Worm (Caenorhabditis elegans) whole organism, late embryonic: ENCODE measurements around the gene inx-5.
A peak's percentile ranks its signal among the peaks of the same experiment; 100 is the strongest.

Experiments used
- C08G9.2 ChIP-seq: sonication (generic microtip); optimal IDR thresholded peaks from 2 replicates; lab custom pipeline; 2016; ENCODE audit warnings: mild to moderate bottlenecking, missing genetic modification characterization, moderate library complexity, missing compliant biosample characterization
- F13H6.1 ChIP-seq: sonication (generic microtip); optimal IDR thresholded peaks from 2 replicates; lab custom pipeline; 2016; ENCODE audit warnings: missing genetic modification characterization, missing compliant biosample characterization
- K09A11.1 ChIP-seq: sonication (generic microtip); optimal IDR thresholded peaks from 2 replicates; lab custom pipeline; 2017; ENCODE audit warnings: antibody characterized with exemption, mild to moderate bottlenecking, missing genetic modification characterization, missing compliant biosample characterization; ENCODE audit not compliant: insufficient read depth
- T23F11.4 ChIP-seq: fragments of 200-800 bp; sonication (Bioruptor generic); optimal IDR thresholded peaks from 2 replicates; lab custom pipeline; 2018; ENCODE audit warnings: mild to moderate bottlenecking, missing genetic modification characterization, missing compliant biosample characterization
- ahr-1 ChIP-seq: sonication (generic microtip); optimal IDR thresholded peaks from 2 replicates; lab custom pipeline; 2016; ENCODE audit warnings: missing genetic modification characterization, missing compliant biosample characterization
- ama-1 ChIP-seq: fragments of 150-350 bp; optimal IDR thresholded peaks from 2 replicates; lab custom pipeline; 2014
- ceh-14 ChIP-seq: sonication (generic microtip); optimal IDR thresholded peaks from 2 replicates; lab custom pipeline; 2016; ENCODE audit warnings: missing genotype, missing genetic modification characterization, missing compliant biosample characterization
- ceh-18 ChIP-seq: sonication (generic microtip); optimal IDR thresholded peaks from 2 replicates; lab custom pipeline; 2016; ENCODE audit warnings: missing genetic modification characterization, missing compliant biosample characterization
- ceh-31 ChIP-seq: sonication (generic microtip); optimal IDR thresholded peaks from 2 replicates; lab custom pipeline; 2016; ENCODE audit warnings: missing genetic modification characterization, missing compliant biosample characterization
- ceh-45 ChIP-seq: fragments of 200-800 bp; sonication (Bioruptor generic); IDR thresholded peaks from 2 replicates; pipeline ENCODE4 v1.3.6; 2022; ENCODE audit warnings: missing genetic modification reagents, missing genetic modification characterization, missing compliant biosample characterization
- ceh-6 ChIP-seq: fragments of 200-800 bp; sonication (Bioruptor generic); optimal IDR thresholded peaks from 2 replicates; lab custom pipeline; 2018; ENCODE audit warnings: mild to moderate bottlenecking, missing genetic modification characterization, missing compliant biosample characterization
- ceh-9 ChIP-seq: sonication (generic microtip); optimal IDR thresholded peaks from 2 replicates; lab custom pipeline; 2016; ENCODE audit warnings: mild to moderate bottlenecking, missing genetic modification characterization, inconsistent platforms, missing compliant biosample characterization
- che-1 ChIP-seq: sonication (generic microtip); optimal IDR thresholded peaks from 2 replicates; lab custom pipeline; 2016; ENCODE audit warnings: mild to moderate bottlenecking, missing genetic modification characterization, missing compliant biosample characterization
- dmd-4 ChIP-seq: sonication (generic microtip); optimal IDR thresholded peaks from 2 replicates; lab custom pipeline; 2016; ENCODE audit warnings: borderline replicate concordance, missing genetic modification characterization, missing compliant biosample characterization
- elt-2 ChIP-seq: sonication (generic microtip); optimal IDR thresholded peaks from 2 replicates; lab custom pipeline; 2016; ENCODE audit warnings: missing genetic modification reagents, missing genetic modification characterization, missing compliant biosample characterization
- elt-4 ChIP-seq: sonication (generic microtip); optimal IDR thresholded peaks from 2 replicates; lab custom pipeline; 2016; ENCODE audit warnings: missing genetic modification characterization, missing compliant biosample characterization
- ets-4 ChIP-seq: sonication (generic microtip); optimal IDR thresholded peaks from 2 replicates; lab custom pipeline; 2016; ENCODE audit warnings: missing genetic modification characterization, missing compliant biosample characterization
- eyg-1 ChIP-seq: sonication (generic microtip); optimal IDR thresholded peaks from 2 replicates; lab custom pipeline; 2016; ENCODE audit warnings: missing genotype, missing genetic modification characterization, missing compliant biosample characterization
- fkh-10 ChIP-seq: fragments of 150-350 bp; optimal IDR thresholded peaks from 2 replicates; lab custom pipeline; 2014; ENCODE audit warnings: missing biosample characterization, missing genetic modification reagents, missing genetic modification characterization
- fkh-6 ChIP-seq: sonication (generic microtip); optimal IDR thresholded peaks from 2 replicates; lab custom pipeline; 2016; ENCODE audit warnings: missing genetic modification characterization, missing compliant biosample characterization
- gmeb-2 ChIP-seq: sonication (generic microtip); optimal IDR thresholded peaks from 2 replicates; lab custom pipeline; 2016; ENCODE audit warnings: missing genetic modification characterization, inconsistent platforms, missing compliant biosample characterization
- hlh-30 ChIP-seq: sonication (generic microtip); optimal IDR thresholded peaks from 2 replicates; lab custom pipeline; 2017; ENCODE audit warnings: antibody characterized with exemption, missing genetic modification characterization, missing compliant biosample characterization; ENCODE audit not compliant: insufficient read depth
- lim-6 ChIP-seq: sonication (generic microtip); optimal IDR thresholded peaks from 2 replicates; lab custom pipeline; 2016; ENCODE audit warnings: missing genetic modification characterization, missing compliant biosample characterization
- madf-2 ChIP-seq: sonication (generic microtip); optimal IDR thresholded peaks from 2 replicates; lab custom pipeline; 2017; ENCODE audit warnings: missing genetic modification characterization, missing compliant biosample characterization
- mec-3 ChIP-seq: sonication (generic microtip); optimal IDR thresholded peaks from 2 replicates; lab custom pipeline; 2016; ENCODE audit warnings: borderline replicate concordance, missing genetic modification characterization, missing compliant biosample characterization
- nfya-1 ChIP-seq: sonication (generic microtip); optimal IDR thresholded peaks from 2 replicates; lab custom pipeline; 2017; ENCODE audit warnings: missing genetic modification characterization, mild to moderate bottlenecking, missing compliant biosample characterization, antibody characterized with exemption, moderate library complexity
- odd-2 ChIP-seq: sonication (generic microtip); optimal IDR thresholded peaks from 2 replicates; lab custom pipeline; 2017; ENCODE audit warnings: antibody characterized with exemption, mild to moderate bottlenecking, missing genetic modification characterization, missing compliant biosample characterization
- pat-9 ChIP-seq: fragments of 200-800 bp; sonication (Bioruptor generic); optimal IDR thresholded peaks from 2 replicates; lab custom pipeline; 2018; ENCODE audit warnings: mild to moderate bottlenecking, missing genetic modification characterization, moderate library complexity, missing compliant biosample characterization
- pax-1 ChIP-seq: fragments of 150-350 bp; optimal IDR thresholded peaks from 2 replicates; lab custom pipeline; 2014; ENCODE audit warnings: missing biosample characterization, missing genetic modification characterization
- pha-4 ChIP-seq: fragments of 150-350 bp; optimal IDR thresholded peaks from 2 replicates; lab custom pipeline; 2018; ENCODE audit warnings: missing biosample characterization, missing genetic modification reagents, missing genetic modification characterization
- pqm-1 ChIP-seq: sonication (generic microtip); optimal IDR thresholded peaks from 2 replicates; lab custom pipeline; 2016; ENCODE audit warnings: missing genetic modification characterization, missing compliant biosample characterization
- ref-2 ChIP-seq: sonication (generic microtip); optimal IDR thresholded peaks from 2 replicates; lab custom pipeline; 2016; ENCODE audit warnings: missing genetic modification characterization, missing compliant biosample characterization
- rnt-1 ChIP-seq: sonication (generic microtip); optimal IDR thresholded peaks from 2 replicates; lab custom pipeline; 2016; ENCODE audit warnings: missing genetic modification characterization, missing compliant biosample characterization
- sdc-2 ChIP-seq: sonication (generic microtip); optimal IDR thresholded peaks from 2 replicates; lab custom pipeline; 2016; ENCODE audit warnings: missing genotype, missing genetic modification characterization, missing compliant biosample characterization
- sox-2 ChIP-seq: fragments of 200-800 bp; sonication (Bioruptor generic); IDR thresholded peaks from 2 replicates; pipeline ENCODE4 v1.3.6; 2022; ENCODE audit warnings: missing genetic modification reagents, missing genetic modification characterization, missing compliant biosample characterization
- syd-9 ChIP-seq: sonication (generic microtip); optimal IDR thresholded peaks from 2 replicates; lab custom pipeline; 2016; ENCODE audit warnings: mild to moderate bottlenecking, missing genetic modification characterization, moderate library complexity, missing compliant biosample characterization
- ttx-3 ChIP-seq: sonication (generic microtip); optimal IDR thresholded peaks from 2 replicates; lab custom pipeline; 2016; ENCODE audit warnings: missing genetic modification reagents, missing genetic modification characterization, missing compliant biosample characterization
- unc-42 ChIP-seq: sonication (generic microtip); optimal IDR thresholded peaks from 2 replicates; lab custom pipeline; 2016; ENCODE audit warnings: missing genotype, missing genetic modification characterization, missing compliant biosample characterization
- unc-55 ChIP-seq: sonication (generic microtip); optimal IDR thresholded peaks from 2 replicates; lab custom pipeline; 2017; ENCODE audit warnings: missing biosample characterization, missing genetic modification reagents, missing genetic modification characterization
- unc-86 ChIP-seq: sonication (generic microtip); optimal IDR thresholded peaks from 2 replicates; lab custom pipeline; 2016; ENCODE audit warnings: missing genetic modification characterization, missing compliant biosample characterization
- zip-5 ChIP-seq: sonication (generic microtip); optimal IDR thresholded peaks from 2 replicates; lab custom pipeline; 2016; ENCODE audit warnings: missing genetic modification characterization, missing compliant biosample characterization

inx-5 gene

ce11 chrX:8320889-8321288 lies 18.7 kb upstream of the inx-5 start, which contains the start of gene pqn-57:
Gene pqn-57, minus strand, starts transcription at chrX:8320989.
- TF ChIP-seq ets-4 (tag; lab: Kevin White, UChicago) (no peak), ceh-9 (tag; lab: Kevin White, UChicago) (no peak), ceh-6 (GFP tag; lab: Kevin White, UChicago) (no peak), rnt-1 (tag; lab: Kevin White, UChicago) (no peak), hlh-30 (tag; lab: Kevin White, UChicago) (no peak), mec-3 (tag; lab: Kevin White, UChicago) (no peak), fkh-10 (GFP tag; lab: Kevin White, UChicago) (no peak), unc-55 (GFP tag; lab: Kevin White, UChicago) (no peak), T23F11.4 (GFP tag; lab: Kevin White, UChicago) (no peak), sdc-2 (no peak), ttx-3 (no peak), ceh-14 (tag; lab: Kevin White, UChicago) (no peak)

- no peak for TF ChIP-seq pqm-1 (tag; lab: Kevin White, UChicago)
- no peak for TF ChIP-seq zip-5 (tag; lab: Kevin White, UChicago)
- TF ChIP-seq, all 69 proteins: peak for 0
These were observed 16.8 kb upstream of the inx-5 start, which contains the start of gene srh-11 for ce11 chrX:8318950-8319349. Gene srh-11, minus strand, starts transcription at chrX:8319050.

ce11 chrX:8311590-8311989 lies 9.4 kb upstream of the inx-5 start:
- peak; percentile 15 for TF ChIP-seq ref-2 (tag; lab: Kevin White, UChicago)
- TF ChIP-seq pax-1 = no peak
- peak; percentile 95 for TF ChIP-seq unc-42 (tag; lab: Kevin White, UChicago)
- TF ChIP-seq ceh-31 (tag; lab: Kevin White, UChicago) = peak; percentile 58

- no peak for TF ChIP-seq fkh-6 (tag; lab: Kevin White, UChicago)
- no peak for TF ChIP-seq rnt-1 (tag; lab: Kevin White, UChicago)
- TF ChIP-seq ahr-1 (tag; lab: Kevin White, UChicago) = no peak
- no peak for TF ChIP-seq ttx-3
- no peak for TF ChIP-seq T23F11.4 (GFP tag; lab: Kevin White, UChicago)
- TF ChIP-seq ceh-6 (GFP tag; lab: Kevin White, UChicago) = no peak
- TF ChIP-seq pat-9 (tag; lab: Kevin White, UChicago) = no peak
- no peak for TF ChIP-seq fkh-10 (GFP tag; lab: Kevin White, UChicago)
- TF ChIP-seq unc-55 (GFP tag; lab: Kevin White, UChicago) = no peak
- TF ChIP-seq ama-1 = no peak
- TF ChIP-seq lim-6 (tag; lab: Kevin White, UChicago) = no peak
- TF ChIP-seq che-1 (tag; lab: Kevin White, UChicago) = no peak
- no peak for TF ChIP-seq odd-2 (tag; lab: Kevin White, UChicago)
- TF ChIP-seq ceh-18 (tag; lab: Kevin White, UChicago) = no peak
- TF ChIP-seq, all 69 proteins: peak for 0
These were observed 8.5 kb upstream of the inx-5 start for ce11 chrX:8310747-8311146.

ce11 chrX:8308491-8308890 lies 6.3 kb upstream of the inx-5 start:
- TF ChIP-seq unc-42 (tag; lab: Kevin White, UChicago) (peak; percentile 78), eyg-1 (tag; lab: Kevin White, UChicago) (no peak), pat-9 (tag; lab: Kevin White, UChicago) (no peak)

ce11 chrX:8307600-8307999 lies 5.4 kb upstream of the inx-5 start, which contains the start of gene R09F10.5:
Gene R09F10.5, minus strand, starts transcription at chrX:8307700.
- TF ChIP-seq elt-4 (tag; lab: Kevin White, UChicago) = no peak
- TF ChIP-seq sox-2 (GFP tag; lab: Robert Waterston, UW) = no peak
- no peak for TF ChIP-seq unc-86 (tag; lab: Kevin White, UChicago)
- no peak for TF ChIP-seq pha-4 (tag; lab: Kevin White, UChicago)
- no peak for TF ChIP-seq K09A11.1 (tag; lab: Kevin White, UChicago)
- TF ChIP-seq unc-42 (tag; lab: Kevin White, UChicago) = no peak
- no peak for TF ChIP-seq ceh-18 (tag; lab: Kevin White, UChicago)
- no peak for TF ChIP-seq ceh-45 (GFP tag; lab: Robert Waterston, UW)
- TF ChIP-seq nfya-1 (tag; lab: Kevin White, UChicago) = no peak
- no peak for TF ChIP-seq gmeb-2
- no peak for TF ChIP-seq zip-5 (tag; lab: Kevin White, UChicago)
- TF ChIP-seq syd-9 (tag; lab: Kevin White, UChicago) = no peak
- TF ChIP-seq F13H6.1 (tag; lab: Kevin White, UChicago) = no peak
- no peak for TF ChIP-seq dmd-4
- TF ChIP-seq elt-2 (tag; lab: Kevin White, UChicago) = no peak
- TF ChIP-seq madf-2 (tag; lab: Kevin White, UChicago) = no peak
- no peak for TF ChIP-seq C08G9.2
- no peak for TF ChIP-seq T23F11.4 (GFP tag; lab: Kevin White, UChicago)
